Worm (Caenorhabditis elegans) whole organism, early embryonic: Measurements from ENCODE around the gene ZK488.6.

ENCODE experiments used
- B0310.2 ChIP-seq: sonication (generic microtip); optimal IDR thresholded peaks from 2 replicates; lab custom pipeline; 2016; ENCODE audit warnings: mild to moderate bottlenecking, missing genetic modification characterization, missing compliant biosample characterization
- F13C5.2 ChIP-seq: sonication (generic microtip); optimal IDR thresholded peaks from 2 replicates; lab custom pipeline; 2017; ENCODE audit warnings: mild to moderate bottlenecking, missing genetic modification characterization, inconsistent platforms, missing compliant biosample characterization
- aly-1 ChIP-seq: sonication (generic microtip); optimal IDR thresholded peaks from 2 replicates; lab custom pipeline; 2016; ENCODE audit warnings: missing genetic modification characterization, missing compliant biosample characterization
- ama-1 ChIP-seq: fragments of 150-350 bp; optimal IDR thresholded peaks from 2 replicates; lab custom pipeline; 2014
- ceh-13 ChIP-seq: fragments of 200-800 bp; sonication (Bioruptor generic); optimal IDR thresholded peaks from 2 replicates; lab custom pipeline; 2018; ENCODE audit warnings: mild to moderate bottlenecking, missing genetic modification characterization, missing compliant biosample characterization
- ceh-36 ChIP-seq: sonication (generic microtip); optimal IDR thresholded peaks from 2 replicates; lab custom pipeline; 2016; ENCODE audit warnings: missing genetic modification characterization, inconsistent platforms, missing compliant biosample characterization
- ets-7 ChIP-seq: sonication (generic microtip); optimal IDR thresholded peaks from 2 replicates; lab custom pipeline; 2016; ENCODE audit warnings: missing genotype, missing genetic modification characterization, missing compliant biosample characterization
- flt-1 ChIP-seq: fragments of 200-800 bp; sonication (Bioruptor generic); IDR thresholded peaks from 2 replicates; pipeline ENCODE4 v1.3.6; 2022; ENCODE audit warnings: missing genetic modification characterization, missing compliant biosample characterization
- hmbx-1 ChIP-seq: sonication (generic microtip); optimal IDR thresholded peaks from 2 replicates; lab custom pipeline; 2016; ENCODE audit warnings: mild to moderate bottlenecking, missing genetic modification characterization, missing compliant biosample characterization
- hmg-4 ChIP-seq: fragments of 200-800 bp; sonication (Bioruptor generic); optimal IDR thresholded peaks from 2 replicates; lab custom pipeline; 2018; ENCODE audit warnings: mild to moderate bottlenecking, missing genetic modification characterization, missing compliant biosample characterization
- hnd-1 ChIP-seq: sonication (generic microtip); optimal IDR thresholded peaks from 2 replicates; lab custom pipeline; 2016; ENCODE audit warnings: missing genetic modification characterization, missing compliant biosample characterization
- pes-1 ChIP-seq: fragments of 200-800 bp; sonication (Bioruptor generic); IDR thresholded peaks from 2 replicates; pipeline ENCODE4 v1.3.6; 2022; ENCODE audit warnings: missing genetic modification reagents, missing genetic modification characterization, missing compliant biosample characterization
- scrt-1 ChIP-seq: fragments of 200-800 bp; sonication (Bioruptor generic); IDR thresholded peaks from 2 replicates; pipeline ENCODE4 v1.3.6; 2022; ENCODE audit warnings: missing genetic modification characterization, missing compliant biosample characterization
- sea-1 ChIP-seq: fragments of 200-800 bp; sonication (Bioruptor generic); conservative IDR thresholded peaks from 2 replicates; pipeline ENCODE4 v1.3.6; 2022; ENCODE audit warnings: missing genetic modification characterization, missing compliant biosample characterization
- tbx-11 ChIP-seq: fragments of 200-800 bp; sonication (Bioruptor generic); IDR thresholded peaks from 2 replicates; pipeline ENCODE4 v1.3.6; 2022; ENCODE audit warnings: missing genetic modification characterization, missing compliant biosample characterization
- tbx-37 ChIP-seq: fragments of 200-800 bp; sonication (Bioruptor generic); conservative IDR thresholded peaks from 2 replicates; pipeline ENCODE4 v1.3.6; 2022; ENCODE audit warnings: missing genetic modification reagents, missing genetic modification characterization, missing compliant biosample characterization
- tra-4 ChIP-seq: sonication (generic microtip); optimal IDR thresholded peaks from 2 replicates; lab custom pipeline; 2017; ENCODE audit warnings: missing genetic modification characterization, missing compliant biosample characterization

Gene ZK488.6

ce11 chrV:590182-590581 lies at the start of gene ZK488.6:
ZK488.6 (plus strand) TSS chrV:590482.
- no peak for TF ChIP-seq F13C5.2
- no peak for TF ChIP-seq hmg-4 (GFP tag; lab: Kevin White, UChicago)
- no peak for TF ChIP-seq pes-1 (GFP tag; lab: Robert Waterston, UW)
- no peak for TF ChIP-seq ama-1
- no peak for TF ChIP-seq ets-7
- no peak for TF ChIP-seq tbx-37 (GFP tag; lab: Robert Waterston, UW)
- no peak for TF ChIP-seq aly-1 (tag; lab: Kevin White, UChicago)
- no peak for TF ChIP-seq tra-4 (tag; lab: Kevin White, UChicago)
- no peak for TF ChIP-seq ceh-36 (tag; lab: Kevin White, UChicago)
- no peak for TF ChIP-seq ceh-13 (GFP tag; lab: Kevin White, UChicago)

ce11 chrV:541470-541869 lies 48.8 kb upstream of the ZK488.6 start:
- TF ChIP-seq tbx-11 (GFP tag; lab: Robert Waterston, UW) (no peak), ceh-13 (GFP tag; lab: Kevin White, UChicago) (no peak), hmbx-1 (tag; lab: Kevin White, UChicago) (no peak), ceh-36 (tag; lab: Kevin White, UChicago) (no peak), B0310.2 (tag; lab: Kevin White, UChicago) (no peak), tra-4 (tag; lab: Kevin White, UChicago) (no peak), flt-1 (no peak), sea-1 (no peak), F13C5.2 (no peak), tbx-37 (GFP tag; lab: Robert Waterston, UW) (no peak), pes-1 (GFP tag; lab: Robert Waterston, UW) (no peak), hnd-1 (no peak), ets-7 (no peak)

ce11 chrV:543169-543568 lies 47.1 kb upstream of the ZK488.6 start, which contains the start of gene C14C6.3:
C14C6.3 (plus strand) TSS chrV:543469.
- no peak for TF ChIP-seq F13C5.2
- TF ChIP-seq ceh-13 (GFP tag; lab: Kevin White, UChicago) = no peak
- TF ChIP-seq scrt-1 (GFP tag; lab: Robert Waterston, UW) = no peak
- TF ChIP-seq hmbx-1 (tag; lab: Kevin White, UChicago) = no peak
- TF ChIP-seq flt-1 = no peak
- no peak for TF ChIP-seq ets-7
- TF ChIP-seq B0310.2 (tag; lab: Kevin White, UChicago) = no peak

- TF ChIP-seq tbx-37 (GFP tag; lab: Robert Waterston, UW) (no peak), aly-1 (tag; lab: Kevin White, UChicago) (no peak), sea-1 (no peak), B0310.2 (tag; lab: Kevin White, UChicago) (no peak), tbx-11 (GFP tag; lab: Robert Waterston, UW) (no peak), hmbx-1 (tag; lab: Kevin White, UChicago) (no peak), ceh-13 (GFP tag; lab: Kevin White, UChicago) (no peak)
These were observed 42.3 kb upstream of the ZK488.6 start, which contains the start of gene C14C6.6 for ce11 chrV:547980-548379. C14C6.6 (minus strand) TSS chrV:548080.

- TF ChIP-seq tbx-37 (GFP tag; lab: Robert Waterston, UW) (no peak), hmg-4 (GFP tag; lab: Kevin White, UChicago) (no peak), ama-1 (no peak), aly-1 (tag; lab: Kevin White, UChicago) (no peak), F13C5.2 (no peak), scrt-1 (GFP tag; lab: Robert Waterston, UW) (no peak), pes-1 (GFP tag; lab: Robert Waterston, UW) (no peak), B0310.2 (tag; lab: Kevin White, UChicago) (no peak), ets-7 (no peak), flt-1 (no peak), tbx-11 (GFP tag; lab: Robert Waterston, UW) (no peak)
These were observed 37.9 kb upstream of the ZK488.6 start for ce11 chrV:552406-552805.

ce11 chrV:553067-553466 lies 37.2 kb upstream of the ZK488.6 start, which contains the start of gene C14C6.8:
C14C6.8 (minus strand) TSS chrV:553167.
- TF ChIP-seq B0310.2 (tag; lab: Kevin White, UChicago) (no peak), sea-1 (no peak), hmg-4 (GFP tag; lab: Kevin White, UChicago) (no peak), ceh-13 (GFP tag; lab: Kevin White, UChicago) (no peak), ceh-36 (tag; lab: Kevin White, UChicago) (no peak)

- TF ChIP-seq ets-7 (no peak), scrt-1 (GFP tag; lab: Robert Waterston, UW) (no peak), flt-1 (no peak), hnd-1 (no peak), tbx-37 (GFP tag; lab: Robert Waterston, UW) (no peak), ceh-13 (GFP tag; lab: Kevin White, UChicago) (no peak), hmg-4 (GFP tag; lab: Kevin White, UChicago) (no peak), F13C5.2 (no peak), B0310.2 (tag; lab: Kevin White, UChicago) (no peak), aly-1 (tag; lab: Kevin White, UChicago) (no peak), pes-1 (GFP tag; lab: Robert Waterston, UW) (no peak), sea-1 (no peak)
These were observed 34.2 kb upstream of the ZK488.6 start, which contains the start of gene srx-8 for ce11 chrV:556055-556454. srx-8 (minus strand) TSS chrV:556155.

ce11 chrV:559940-560339 lies 30.3 kb upstream of the ZK488.6 start, which contains the start of gene srx-7:
srx-7 (plus strand) TSS chrV:560195.
- TF ChIP-seq ama-1 (no peak), ets-7 (no peak)

- no peak for TF ChIP-seq tbx-11 (GFP tag; lab: Robert Waterston, UW)
- TF ChIP-seq ama-1 = no peak
- TF ChIP-seq tra-4 (tag; lab: Kevin White, UChicago) = no peak
- TF ChIP-seq hmbx-1 (tag; lab: Kevin White, UChicago) = no peak
- TF ChIP-seq aly-1 (tag; lab: Kevin White, UChicago) = no peak
These were observed 27.4 kb upstream of the ZK488.6 start, which contains the start of gene C14C6.2 for ce11 chrV:562834-563233. C14C6.2 (plus strand) TSS chrV:563134.
